Worm (Caenorhabditis elegans) whole organism, L3 larva: Measurements from ENCODE around the gene aass-1.

Source experiments
- ceh-82 ChIP-seq: fragments of 150-350 bp; optimal IDR thresholded peaks from 2 replicates; lab custom pipeline; 2014; ENCODE audit warnings: missing biosample characterization, missing genetic modification characterization
- egl-27 ChIP-seq: sonication (generic microtip); optimal IDR thresholded peaks from 4 replicates; lab custom pipeline; 2017; ENCODE audit warnings: missing biosample characterization, missing genetic modification reagents, missing genetic modification characterization
- elt-1 ChIP-seq: fragments of 150-350 bp; optimal IDR thresholded peaks from 2 replicates; lab custom pipeline; 2014; ENCODE audit warnings: missing biosample characterization, missing genetic modification characterization
- lin-39 ChIP-seq: fragments of 150-350 bp; optimal IDR thresholded peaks from 2 replicates; lab custom pipeline; 2018; ENCODE audit warnings: missing biosample characterization, missing genetic modification reagents, missing genetic modification characterization
- skn-1 ChIP-seq: fragments of 150-350 bp; optimal IDR thresholded peaks from 2 replicates; lab custom pipeline; 2014; ENCODE audit warnings: missing biosample characterization, missing genetic modification characterization
- unc-39 ChIP-seq: sonication (generic microtip); optimal IDR thresholded peaks from 4 replicates; lab custom pipeline; 2017; ENCODE audit warnings: missing biosample characterization, missing genetic modification characterization
- unc-62 ChIP-seq: fragments of 150-350 bp; sonication (generic microtip); optimal IDR thresholded peaks from 4 replicates; lab custom pipeline; 2014; ENCODE audit warnings: missing biosample characterization, missing genetic modification reagents, missing genetic modification characterization

- no peak for TF ChIP-seq elt-1 (tag; lab: Kevin White, UChicago)
- TF ChIP-seq unc-39 (tag; lab: Kevin White, UChicago) = no peak
- TF ChIP-seq skn-1 = no peak
- no peak for TF ChIP-seq lin-39 (tag; lab: Kevin White, UChicago)
- TF ChIP-seq ceh-82 (tag; lab: Kevin White, UChicago) = no peak
- TF ChIP-seq egl-27 (tag; lab: Kevin White, UChicago) = no peak
- no peak for TF ChIP-seq unc-62 (GFP tag; lab: Kevin White, UChicago)
These were observed 55.4 kb downstream of the aass-1 start for ce11 chrIV:300307-300706.
